Worm (Caenorhabditis elegans) whole organism, L1 larva: ENCODE data around the gene C16C8.25.

Experiments
- C16A3.4 ChIP-seq: fragments of 150-350 bp; optimal IDR thresholded peaks from 2 replicates; lab custom pipeline; 2014; ENCODE audit warnings: missing biosample characterization, missing genetic modification characterization
- C34B4.2 ChIP-seq: sonication (generic microtip); optimal IDR thresholded peaks from 2 replicates; lab custom pipeline; 2017; ENCODE audit warnings: mild to moderate bottlenecking, missing genetic modification characterization, missing compliant biosample characterization
- F16B12.6 ChIP-seq: fragments of 150-350 bp; optimal IDR thresholded peaks from 2 replicates; lab custom pipeline; 2014; ENCODE audit warnings: missing biosample characterization, missing genetic modification characterization
- Y116A8C.19 ChIP-seq: sonication (generic microtip); optimal IDR thresholded peaks from 2 replicates; lab custom pipeline; 2016; ENCODE audit warnings: missing compliant biosample characterization, missing genetic modification characterization, borderline replicate concordance
- alr-1 ChIP-seq: fragments of 200-800 bp; sonication (Bioruptor generic); optimal IDR thresholded peaks from 2 replicates; lab custom pipeline; 2018; ENCODE audit warnings: borderline replicate concordance, mild to moderate bottlenecking, missing genetic modification characterization, missing compliant biosample characterization
- aly-2 ChIP-seq: fragments of 150-350 bp; optimal IDR thresholded peaks from 2 replicates; lab custom pipeline; 2014; ENCODE audit warnings: missing biosample characterization, missing genetic modification characterization
- ama-1 ChIP-seq: fragments of 150-350 bp; optimal IDR thresholded peaks from 2 replicates; lab custom pipeline; 2014
- ceh-8 ChIP-seq: fragments of 200-800 bp; sonication (Bioruptor generic); optimal IDR thresholded peaks from 2 replicates; lab custom pipeline; 2018; ENCODE audit warnings: mild to moderate bottlenecking, missing genetic modification characterization, moderate library complexity, missing compliant biosample characterization
- ceh-82 ChIP-seq, 3 experiments: fragments of 150-350 bp in 1 of 3; sonication (generic microtip) in 2 of 3; optimal IDR thresholded peaks; 2 replicates each; lab custom pipeline; 2014 to 2017; ENCODE audit warnings: missing biosample characterization in 3 of 3, missing genetic modification characterization in 3 of 3
- ceh-88 ChIP-seq: fragments of 200-800 bp; sonication (Bioruptor generic); IDR thresholded peaks from 2 replicates; pipeline ENCODE4 v1.3.6; 2022; ENCODE audit warnings: missing genetic modification characterization, missing compliant biosample characterization
- ceh-90 ChIP-seq: sonication (generic microtip); optimal IDR thresholded peaks from 2 replicates; lab custom pipeline; 2016; ENCODE audit warnings: missing genetic modification characterization, missing compliant biosample characterization
- dpl-1 ChIP-seq, 3 experiments: fragments of 150-350 bp in 2 of 3; sonication (generic microtip) in 1 of 3; optimal IDR thresholded peaks; 2 replicates each; lab custom pipeline; 2014 to 2017; ENCODE audit warnings: missing biosample characterization in 3 of 3, missing genetic modification characterization in 3 of 3, missing genetic modification reagents in 3 of 3
- dsc-1 ChIP-seq: sonication (generic microtip); optimal IDR thresholded peaks from 2 replicates; lab custom pipeline; 2016; ENCODE audit warnings: mild to moderate bottlenecking, missing genetic modification characterization, missing compliant biosample characterization
- efl-1 ChIP-seq, 4 experiments: fragments of 150-350 bp; optimal IDR thresholded peaks in 3 of 4; peaks in 1 of 4; 1 replicate in 1 of 4; 2 replicates in 3 of 4; lab custom pipeline; 2014; ENCODE audit warnings: missing biosample characterization in 2 of 4, missing genetic modification characterization in 2 of 4, missing genetic modification reagents in 2 of 4
- efl-3 ChIP-seq: fragments of 200-800 bp; sonication (Bioruptor generic); optimal IDR thresholded peaks from 2 replicates; lab custom pipeline; 2018; ENCODE audit warnings: mild to moderate bottlenecking, missing genetic modification characterization, missing compliant biosample characterization
- egl-13 ChIP-seq: sonication (generic microtip); optimal IDR thresholded peaks from 2 replicates; lab custom pipeline; 2016; ENCODE audit warnings: missing genotype, missing genetic modification reagents, missing genetic modification characterization, missing compliant biosample characterization
- elt-2 ChIP-seq: sonication (generic microtip); optimal IDR thresholded peaks from 2 replicates; lab custom pipeline; 2016; ENCODE audit warnings: missing genetic modification characterization, mild to moderate bottlenecking, inconsistent platforms, missing compliant biosample characterization, missing genetic modification reagents
- elt-3 ChIP-seq, 6 experiments: fragments of 150-350 bp in 1 of 6; sonication (generic microtip); optimal IDR thresholded peaks; 2 replicates each; lab custom pipeline; 2017 to 2018; ENCODE audit warnings: missing biosample characterization in 6 of 6, missing genetic modification characterization in 6 of 6, inconsistent platforms in 1 of 6
- fkh-8 ChIP-seq: sonication (generic microtip); optimal IDR thresholded peaks from 2 replicates; lab custom pipeline; 2016; ENCODE audit warnings: mild to moderate bottlenecking, missing genetic modification characterization, missing compliant biosample characterization
- fos-1 ChIP-seq: fragments of 150-350 bp; optimal IDR thresholded peaks from 2 replicates; lab custom pipeline; 2014; ENCODE audit warnings: missing biosample characterization, missing genetic modification characterization
- hlh-17 ChIP-seq: fragments of 200-800 bp; sonication (Bioruptor generic); optimal IDR thresholded peaks from 2 replicates; lab custom pipeline; 2018; ENCODE audit warnings: missing genetic modification characterization, mild to moderate bottlenecking, missing compliant biosample characterization, moderate library complexity, borderline replicate concordance
- hlh-4 ChIP-seq: sonication (generic microtip); optimal IDR thresholded peaks from 2 replicates; lab custom pipeline; 2016; ENCODE audit warnings: mild to moderate bottlenecking, missing genetic modification characterization, missing compliant biosample characterization
- hpl-2 ChIP-seq: fragments of 150-350 bp; optimal IDR thresholded peaks from 2 replicates; lab custom pipeline; 2014; ENCODE audit warnings: missing biosample characterization, missing genetic modification reagents, missing genetic modification characterization
- irx-1 ChIP-seq: sonication (generic microtip); optimal IDR thresholded peaks from 2 replicates; lab custom pipeline; 2016; ENCODE audit warnings: missing genetic modification characterization, missing compliant biosample characterization
- isw-1 ChIP-seq: fragments of 200-800 bp; sonication (Bioruptor generic); IDR thresholded peaks from 2 replicates; pipeline ENCODE4 v1.3.6; 2022; ENCODE audit warnings: missing genetic modification characterization, missing compliant biosample characterization
- jun-1 ChIP-seq: fragments of 150-350 bp; optimal IDR thresholded peaks from 2 replicates; lab custom pipeline; 2014; ENCODE audit warnings: missing biosample characterization, missing genetic modification reagents, missing genetic modification characterization
- lin-13 ChIP-seq: fragments of 150-350 bp; optimal IDR thresholded peaks from 2 replicates; lab custom pipeline; 2014; ENCODE audit warnings: missing biosample characterization, missing genetic modification reagents, missing genetic modification characterization
- lin-15B ChIP-seq: fragments of 150-350 bp; sonication (generic microtip); optimal IDR thresholded peaks from 3 replicates; lab custom pipeline; 2014; ENCODE audit warnings: missing biosample characterization, missing genetic modification characterization
- lin-35 ChIP-seq, 2 experiments: fragments of 150-350 bp; optimal IDR thresholded peaks; 2 replicates each; lab custom pipeline; 2014; ENCODE audit warnings: missing biosample characterization in 2 of 2, missing genetic modification characterization in 2 of 2, missing genetic modification reagents in 2 of 2
- lir-3 ChIP-seq: sonication (generic microtip); optimal IDR thresholded peaks from 2 replicates; lab custom pipeline; 2016; ENCODE audit warnings: mild to moderate bottlenecking, missing genetic modification characterization, moderate library complexity, missing compliant biosample characterization; ENCODE audit not compliant: poor library complexity
- lsy-2 ChIP-seq, 2 experiments: fragments of 150-350 bp; optimal IDR thresholded peaks; 2 replicates each; lab custom pipeline; 2014; ENCODE audit warnings: missing biosample characterization in 2 of 2, missing genetic modification characterization in 2 of 2
- mdl-1 ChIP-seq, 2 experiments: fragments of 150-350 bp; optimal IDR thresholded peaks; 2 replicates each; lab custom pipeline; 2014 to 2017; ENCODE audit warnings: missing biosample characterization in 2 of 2, missing genetic modification characterization in 2 of 2, inconsistent platforms in 1 of 2
- mef-2 ChIP-seq: fragments of 150-350 bp; optimal IDR thresholded peaks from 2 replicates; lab custom pipeline; 2014; ENCODE audit warnings: missing biosample characterization, missing genetic modification characterization
- mep-1 ChIP-seq: fragments of 150-350 bp; optimal IDR thresholded peaks from 2 replicates; lab custom pipeline; 2014; ENCODE audit warnings: missing biosample characterization, missing genetic modification characterization
- nhr-11 ChIP-seq: fragments of 150-350 bp; optimal IDR thresholded peaks from 2 replicates; lab custom pipeline; 2014; ENCODE audit warnings: missing biosample characterization, missing genetic modification characterization
- nhr-19 ChIP-seq: fragments of 200-800 bp; sonication (Bioruptor generic); conservative IDR thresholded peaks from 2 replicates; pipeline ENCODE4 v1.3.6; 2022; ENCODE audit warnings: missing genetic modification characterization, missing compliant biosample characterization
- nhr-20 ChIP-seq: sonication (generic microtip); optimal IDR thresholded peaks from 2 replicates; lab custom pipeline; 2016; ENCODE audit warnings: mild to moderate bottlenecking, missing genetic modification characterization, missing compliant biosample characterization
- nhr-237 ChIP-seq: fragments of 150-350 bp; optimal IDR thresholded peaks from 2 replicates; lab custom pipeline; 2014; ENCODE audit warnings: missing biosample characterization, missing genetic modification characterization
- nhr-71 ChIP-seq: sonication (generic microtip); optimal IDR thresholded peaks from 2 replicates; lab custom pipeline; 2016; ENCODE audit warnings: mild to moderate bottlenecking, missing genetic modification characterization, moderate library complexity, missing compliant biosample characterization
- nhr-76 ChIP-seq: sonication (generic microtip); optimal IDR thresholded peaks from 2 replicates; lab custom pipeline; 2017; ENCODE audit warnings: missing biosample characterization, missing genetic modification characterization
- nhr-85 ChIP-seq: sonication (generic microtip); peaks from one replicate; lab custom pipeline; 2016; ENCODE audit warnings: missing genetic modification characterization, inconsistent platforms, missing compliant biosample characterization
- pag-3 ChIP-seq: sonication (generic microtip); optimal IDR thresholded peaks from 2 replicates; lab custom pipeline; 2017; ENCODE audit warnings: missing genetic modification characterization, mild to moderate bottlenecking, missing compliant biosample characterization, antibody characterized with exemption, borderline replicate concordance; ENCODE audit not compliant: insufficient read depth
- pax-3 ChIP-seq: fragments of 200-800 bp; sonication (Bioruptor generic); optimal IDR thresholded peaks from 2 replicates; lab custom pipeline; 2018; ENCODE audit warnings: mild to moderate bottlenecking, missing genetic modification characterization, moderate library complexity, missing compliant biosample characterization
- skn-1 ChIP-seq: fragments of 150-350 bp; optimal IDR thresholded peaks from 2 replicates; lab custom pipeline; 2014; ENCODE audit warnings: missing biosample characterization, missing genetic modification characterization
- snu-23 ChIP-seq: sonication (generic microtip); optimal IDR thresholded peaks from 2 replicates; lab custom pipeline; 2016; ENCODE audit warnings: missing genetic modification characterization, missing compliant biosample characterization
- sox-4 ChIP-seq: sonication (generic microtip); optimal IDR thresholded peaks from 2 replicates; lab custom pipeline; 2016; ENCODE audit warnings: missing genetic modification characterization, missing compliant biosample characterization
- swsn-7 ChIP-seq: sonication (generic microtip); optimal IDR thresholded peaks from 2 replicates; lab custom pipeline; 2016; ENCODE audit warnings: missing genetic modification characterization, missing compliant biosample characterization
- tbx-2 ChIP-seq: sonication (generic microtip); optimal IDR thresholded peaks from 2 replicates; lab custom pipeline; 2016; ENCODE audit warnings: missing genetic modification characterization, missing compliant biosample characterization
- tlp-1 ChIP-seq: fragments of 150-350 bp; optimal IDR thresholded peaks from 2 replicates; lab custom pipeline; 2014; ENCODE audit warnings: missing biosample characterization, missing genetic modification characterization
- unc-30 ChIP-seq: sonication (generic microtip); optimal IDR thresholded peaks from 2 replicates; lab custom pipeline; 2017; ENCODE audit warnings: missing biosample characterization, missing genetic modification characterization
- xbp-1 ChIP-seq: sonication (generic microtip); optimal IDR thresholded peaks from 2 replicates; lab custom pipeline; 2016; ENCODE audit warnings: missing genetic modification characterization, missing compliant biosample characterization
- zip-4 ChIP-seq: fragments of 200-800 bp; sonication (Bioruptor generic); optimal IDR thresholded peaks from 2 replicates; lab custom pipeline; 2018; ENCODE audit warnings: mild to moderate bottlenecking, missing genetic modification characterization, moderate library complexity, missing compliant biosample characterization

C16C8.25 gene

ce11 chrII:3439244-3439698, 9.8 kb upstream of the C16C8.25 start (continued):
- TF ChIP-seq isw-1 (GFP tag; lab: Robert Waterston, UW) (no peak), pax-3 (tag; lab: Kevin White, UChicago) (no peak), pag-3 (tag; lab: Kevin White, UChicago) (no peak), elt-2 (peak; percentile 97), lin-15B (tag; lab: Kevin White, UChicago) (no peak), nhr-85 (tag; lab: Kevin White, UChicago) (peak; percentile 57), mdl-1 (tag; optimal IDR thresholded peaks at IDR 0.05; lab: Kevin White, UChicago) (no peak), nhr-76 (tag; lab: Kevin White, UChicago) (no peak), ceh-82 (tag; optimal IDR thresholded peaks at IDR 0.05; lab: Kevin White, UChicago) (peak in 1 of 3 experiments; percentile 3), swsn-7 (no peak), snu-23 (GFP tag; lab: Kevin White, UChicago) (peak; percentile 38), lir-3 (no peak), lsy-2 (tag; optimal IDR thresholded peaks at IDR 0.05; lab: Kevin White, UChicago) (no peak), Y116A8C.19 (tag; lab: Kevin White, UChicago) (no peak), hpl-2 (GFP tag; lab: Kevin White, UChicago) (no peak), C16A3.4 (tag; lab: Kevin White, UChicago) (no peak), nhr-237 (tag; lab: Kevin White, UChicago) (no peak), ceh-8 (GFP tag; lab: Kevin White, UChicago) (no peak), sox-4 (no peak), nhr-20 (tag; lab: Kevin White, UChicago) (peak; percentile 39), ceh-88 (GFP tag; lab: Robert Waterston, UW) (no peak), xbp-1 (tag; lab: Kevin White, UChicago) (peak; percentile 4), nhr-11 (tag; lab: Kevin White, UChicago) (no peak), fos-1 (no peak), nhr-19 (GFP tag; lab: Robert Waterston, UW) (peak; percentile 64), zip-4 (GFP tag; lab: Kevin White, UChicago) (no peak), hlh-4 (tag; lab: Kevin White, UChicago) (no peak), efl-3 (GFP tag; lab: Kevin White, UChicago) (no peak), ceh-90 (tag; lab: Kevin White, UChicago) (no peak), F16B12.6 (tag; lab: Kevin White, UChicago) (no peak), lin-35 (GFP tag; optimal IDR thresholded peaks at IDR 0.05; lab: Kevin White, UChicago) (peak in 1 of 2 experiments; percentile 54), hlh-17 (GFP tag; lab: Kevin White, UChicago) (no peak), egl-13 (tag; lab: Kevin White, UChicago) (no peak), elt-3 (tag; optimal IDR thresholded peaks at IDR 0.05; lab: Kevin White, UChicago) (peak in 3 of 6 experiments; percentile 45 to 62 (median 46)), tbx-2 (peak; percentile 22), mep-1 (tag; lab: Kevin White, UChicago) (peak; percentile 16), efl-1 (optimal IDR thresholded peaks at IDR 0.05; lab: Kevin White, UChicago) (peak in 1 of 2 experiments; percentile 20), efl-1 (GFP tag; optimal IDR thresholded peaks at IDR 0.05 in 1 of 2; lab: Kevin White, UChicago) (no peak), dpl-1 (GFP tag; optimal IDR thresholded peaks at IDR 0.05; lab: Kevin White, UChicago) (peak in 1 of 3 experiments; percentile 3), tlp-1 (peak; percentile 62), alr-1 (tag; lab: Kevin White, UChicago) (no peak), lin-13 (GFP tag; lab: Kevin White, UChicago) (no peak), skn-1 (tag; lab: Kevin White, UChicago) (no peak), irx-1 (tag; lab: Kevin White, UChicago) (no peak), ama-1 (lab: Kevin White, UChicago) (no peak), jun-1 (peak; percentile 6), nhr-71 (peak; percentile 60), fkh-8 (tag; lab: Kevin White, UChicago) (no peak), aly-2 (tag; lab: Kevin White, UChicago) (no peak), dsc-1 (tag; lab: Kevin White, UChicago) (no peak), unc-30 (tag; lab: Kevin White, UChicago) (no peak), C34B4.2 (tag; lab: Kevin White, UChicago) (no peak), mef-2 (tag; lab: Kevin White, UChicago) (no peak)
